Worm (Caenorhabditis elegans) whole organism, L3 larva: ENCODE data around the gene T06E6.1.

Source experiments
- R02D3.7 ChIP-seq: fragments of 150-350 bp; optimal IDR thresholded peaks from 2 replicates; lab custom pipeline; 2014; ENCODE audit warnings: missing biosample characterization, missing genetic modification characterization
- ZK546.5 ChIP-seq: sonication (generic microtip); optimal IDR thresholded peaks from 2 replicates; lab custom pipeline; 2017; ENCODE audit warnings: missing biosample characterization, missing genetic modification characterization
- ama-1 ChIP-seq: fragments of 150-350 bp; optimal IDR thresholded peaks from 2 replicates; lab custom pipeline; 2018
- ceh-16 ChIP-seq: sonication (generic microtip); optimal IDR thresholded peaks from 2 replicates; lab custom pipeline; 2017; ENCODE audit warnings: missing biosample characterization, missing genetic modification characterization
- ceh-28 ChIP-seq: fragments of 150-350 bp; optimal IDR thresholded peaks from 2 replicates; lab custom pipeline; 2014; ENCODE audit warnings: missing biosample characterization, missing genetic modification reagents, missing genetic modification characterization
- ceh-82 ChIP-seq: fragments of 150-350 bp; optimal IDR thresholded peaks from 2 replicates; lab custom pipeline; 2014; ENCODE audit warnings: missing biosample characterization, missing genetic modification characterization
- ceh-9 ChIP-seq: sonication (generic microtip); optimal IDR thresholded peaks from 2 replicates; lab custom pipeline; 2018; ENCODE audit warnings: missing biosample characterization, missing genetic modification characterization
- daf-12 ChIP-seq: fragments of 150-350 bp; optimal IDR thresholded peaks from 2 replicates; lab custom pipeline; 2014; ENCODE audit warnings: missing biosample characterization, missing genetic modification reagents, missing genetic modification characterization
- egl-5 ChIP-seq: fragments of 150-350 bp; optimal IDR thresholded peaks from 2 replicates; lab custom pipeline; 2017; ENCODE audit warnings: missing biosample characterization, missing genetic modification reagents, missing genetic modification characterization, inconsistent platforms
- elt-2 ChIP-seq: sonication (generic microtip); optimal IDR thresholded peaks from 2 replicates; lab custom pipeline; 2016; ENCODE audit warnings: missing genetic modification reagents, mild to moderate bottlenecking, missing genetic modification characterization, missing compliant biosample characterization
- elt-3 ChIP-seq, 3 experiments: fragments of 150-350 bp in 1 of 3; sonication (generic microtip) in 2 of 3; optimal IDR thresholded peaks; 2 replicates in 2 of 3; 4 replicates in 1 of 3; lab custom pipeline; 2014 to 2017; ENCODE audit warnings: missing biosample characterization in 3 of 3, missing genetic modification characterization in 3 of 3
- eor-1 ChIP-seq, 2 experiments: fragments of 150-350 bp; optimal IDR thresholded peaks; 2 replicates each; lab custom pipeline; 2014 to 2018; ENCODE audit warnings: missing biosample characterization in 2 of 2, missing genetic modification characterization in 2 of 2
- fkh-10 ChIP-seq: sonication (generic microtip); optimal IDR thresholded peaks from 2 replicates; lab custom pipeline; 2017; ENCODE audit warnings: missing biosample characterization, missing genetic modification reagents, missing genetic modification characterization
- fkh-2 ChIP-seq: fragments of 150-350 bp; optimal IDR thresholded peaks from 2 replicates; lab custom pipeline; 2014; ENCODE audit warnings: missing biosample characterization, missing genetic modification reagents, missing genetic modification characterization
- fos-1 ChIP-seq: fragments of 150-350 bp; optimal IDR thresholded peaks from 2 replicates; lab custom pipeline; 2014; ENCODE audit warnings: missing biosample characterization, missing genetic modification characterization
- jun-1 ChIP-seq: fragments of 150-350 bp; optimal IDR thresholded peaks from 2 replicates; lab custom pipeline; 2014; ENCODE audit warnings: missing biosample characterization, missing genetic modification reagents, missing genetic modification characterization
- lin-15B ChIP-seq: fragments of 150-350 bp; optimal IDR thresholded peaks from 2 replicates; lab custom pipeline; 2014; ENCODE audit warnings: missing biosample characterization, missing genetic modification characterization
- lin-39 ChIP-seq: fragments of 150-350 bp; optimal IDR thresholded peaks from 2 replicates; lab custom pipeline; 2018; ENCODE audit warnings: missing biosample characterization, missing genetic modification reagents, missing genetic modification characterization
- lsy-12 ChIP-seq: sonication (generic microtip); optimal IDR thresholded peaks from 2 replicates; lab custom pipeline; 2016; ENCODE audit warnings: mild to moderate bottlenecking, missing genetic modification characterization, missing compliant biosample characterization
- mdl-1 ChIP-seq: fragments of 150-350 bp; optimal IDR thresholded peaks from 2 replicates; lab custom pipeline; 2014; ENCODE audit warnings: missing biosample characterization, missing genetic modification characterization
- nfya-1 ChIP-seq: sonication (generic microtip); optimal IDR thresholded peaks from 2 replicates; lab custom pipeline; 2017; ENCODE audit warnings: missing genetic modification characterization, mild to moderate bottlenecking, missing compliant biosample characterization, antibody characterized with exemption, moderate library complexity; ENCODE audit not compliant: insufficient read depth
- nhr-11 ChIP-seq: fragments of 150-350 bp; optimal IDR thresholded peaks from 2 replicates; lab custom pipeline; 2014; ENCODE audit warnings: missing biosample characterization, missing genetic modification characterization
- nhr-12 ChIP-seq: fragments of 150-350 bp; optimal IDR thresholded peaks from 2 replicates; lab custom pipeline; 2014; ENCODE audit warnings: missing biosample characterization, missing genetic modification characterization
- nhr-23 ChIP-seq: fragments of 150-350 bp; optimal IDR thresholded peaks from 2 replicates; lab custom pipeline; 2014; ENCODE audit warnings: missing biosample characterization, missing genetic modification reagents, missing genetic modification characterization
- nhr-237 ChIP-seq: fragments of 150-350 bp; optimal IDR thresholded peaks from 2 replicates; lab custom pipeline; 2014; ENCODE audit warnings: missing biosample characterization, missing genetic modification characterization
- nhr-25 ChIP-seq: sonication (generic microtip); optimal IDR thresholded peaks from 2 replicates; lab custom pipeline; 2017; ENCODE audit warnings: missing biosample characterization, missing genetic modification characterization
- nhr-28 ChIP-seq: fragments of 150-350 bp; optimal IDR thresholded peaks from 2 replicates; lab custom pipeline; 2014; ENCODE audit warnings: missing biosample characterization, missing genetic modification characterization
- nhr-43 ChIP-seq: sonication (generic microtip); optimal IDR thresholded peaks from 2 replicates; lab custom pipeline; 2016; ENCODE audit warnings: mild to moderate bottlenecking, missing genetic modification characterization, missing compliant biosample characterization; ENCODE audit not compliant: poor library complexity, severe bottlenecking
- nhr-67 ChIP-seq: fragments of 150-350 bp; optimal IDR thresholded peaks from 2 replicates; lab custom pipeline; 2014; ENCODE audit warnings: missing biosample characterization, missing genetic modification characterization
- nhr-76 ChIP-seq: fragments of 150-350 bp; sonication (generic microtip); optimal IDR thresholded peaks from 5 replicates; lab custom pipeline; 2014; ENCODE audit warnings: missing biosample characterization, missing genetic modification characterization
- nhr-77 ChIP-seq: fragments of 150-350 bp; optimal IDR thresholded peaks from 2 replicates; lab custom pipeline; 2014; ENCODE audit warnings: missing biosample characterization, missing genetic modification characterization
- pha-4 ChIP-seq: fragments of 150-350 bp; optimal IDR thresholded peaks from 2 replicates; lab custom pipeline; 2014; ENCODE audit warnings: missing biosample characterization, missing genetic modification reagents, missing genetic modification characterization
- pqm-1 ChIP-seq: fragments of 150-350 bp; optimal IDR thresholded peaks from 2 replicates; lab custom pipeline; 2017; ENCODE audit warnings: missing biosample characterization, missing genetic modification characterization, inconsistent platforms
- sea-2 ChIP-seq: fragments of 150-350 bp; sonication (generic microtip); optimal IDR thresholded peaks from 4 replicates; lab custom pipeline; 2014; ENCODE audit warnings: missing biosample characterization, missing genetic modification reagents, missing genetic modification characterization
- skn-1 ChIP-seq: fragments of 150-350 bp; optimal IDR thresholded peaks from 2 replicates; lab custom pipeline; 2014; ENCODE audit warnings: missing biosample characterization, missing genetic modification characterization
- snpc-4 ChIP-seq: fragments of 150-350 bp; optimal IDR thresholded peaks from 2 replicates; lab custom pipeline; 2014; ENCODE audit warnings: missing biosample characterization, missing genetic modification characterization
- tbx-2 ChIP-seq: sonication (generic microtip); optimal IDR thresholded peaks from 2 replicates; lab custom pipeline; 2016; ENCODE audit warnings: mild to moderate bottlenecking, missing genetic modification characterization, missing compliant biosample characterization
- unc-39 ChIP-seq: sonication (generic microtip); optimal IDR thresholded peaks from 4 replicates; lab custom pipeline; 2017; ENCODE audit warnings: missing biosample characterization, missing genetic modification characterization
- unc-62 ChIP-seq: fragments of 150-350 bp; sonication (generic microtip); optimal IDR thresholded peaks from 4 replicates; lab custom pipeline; 2014; ENCODE audit warnings: missing biosample characterization, missing genetic modification reagents, missing genetic modification characterization
- zag-1 ChIP-seq: fragments of 150-350 bp; optimal IDR thresholded peaks from 2 replicates; lab custom pipeline; 2014; ENCODE audit warnings: missing biosample characterization, missing genetic modification characterization
- ztf-4 ChIP-seq: fragments of 150-350 bp; optimal IDR thresholded peaks from 2 replicates; lab custom pipeline; 2014; ENCODE audit warnings: missing biosample characterization, missing genetic modification characterization

T06E6.1 gene

ce11 chrV:15380857-15381256 lies 13.9 kb downstream of the T06E6.1 start, which contains the start of gene dhs-23:
TSS of gene dhs-23 (plus strand) at chrV:15381219.
- no peak for TF ChIP-seq unc-62 (GFP tag; lab: Kevin White, UChicago)
- TF ChIP-seq ama-1 (lab: Kevin White, UChicago): no peak
- TF ChIP-seq snpc-4 (tag; lab: Kevin White, UChicago): no peak
- no peak for TF ChIP-seq elt-3 (tag; optimal IDR thresholded peaks at IDR 0.05; lab: Kevin White, UChicago)
- no peak for TF ChIP-seq nhr-76 (tag; lab: Kevin White, UChicago)
- no peak for TF ChIP-seq nhr-25 (tag; lab: Kevin White, UChicago)
- no peak for TF ChIP-seq daf-12 (tag; lab: Kevin White, UChicago)
- no peak for TF ChIP-seq ztf-4 (tag; lab: Kevin White, UChicago)

DNA sequence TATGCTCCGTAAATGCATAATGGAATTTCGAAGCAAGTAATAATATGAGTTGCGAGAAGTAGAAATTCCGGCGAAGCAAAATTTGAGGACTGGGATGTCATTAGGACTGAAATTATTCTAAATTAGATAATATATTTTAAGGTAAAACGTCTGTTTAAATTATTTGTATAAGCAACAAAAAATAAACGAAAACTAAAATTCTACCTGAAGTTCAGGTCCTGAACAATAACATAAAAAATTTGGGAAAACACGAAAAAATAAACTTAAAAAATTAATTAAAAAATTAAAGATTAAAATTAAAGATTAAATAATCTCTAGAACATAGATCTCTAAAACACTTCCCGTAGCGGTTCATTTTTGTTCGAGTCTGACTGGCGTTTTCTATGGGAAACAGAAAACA lies 14.9 kb downstream of the T06E6.1 start, which contains the start of gene srh-251:
srh-251 (minus strand) TSS at position 101 of the 400 bp plus-strand sequence.
- TF ChIP-seq lsy-12 (tag; lab: Kevin White, UChicago) (no peak), sea-2 (no peak), R02D3.7 (tag; lab: Kevin White, UChicago) (no peak), fkh-10 (no peak), snpc-4 (tag; lab: Kevin White, UChicago) (no peak), skn-1 (no peak), ama-1 (lab: Kevin White, UChicago) (no peak), unc-39 (tag; lab: Kevin White, UChicago) (no peak), nhr-237 (tag; lab: Kevin White, UChicago) (no peak), elt-2 (tag; lab: Kevin White, UChicago) (no peak), fkh-2 (tag; lab: Kevin White, UChicago) (no peak), fos-1 (tag; lab: Kevin White, UChicago) (no peak), nhr-43 (no peak), ZK546.5 (tag; lab: Kevin White, UChicago) (no peak), pqm-1 (tag; lab: Kevin White, UChicago) (no peak), ceh-16 (tag; lab: Kevin White, UChicago) (no peak), mdl-1 (tag; lab: Kevin White, UChicago) (no peak), nfya-1 (tag; lab: Kevin White, UChicago) (no peak), ceh-9 (tag; lab: Kevin White, UChicago) (no peak)
- TF ChIP-seq, all 47 proteins: peak for 0

DNA sequence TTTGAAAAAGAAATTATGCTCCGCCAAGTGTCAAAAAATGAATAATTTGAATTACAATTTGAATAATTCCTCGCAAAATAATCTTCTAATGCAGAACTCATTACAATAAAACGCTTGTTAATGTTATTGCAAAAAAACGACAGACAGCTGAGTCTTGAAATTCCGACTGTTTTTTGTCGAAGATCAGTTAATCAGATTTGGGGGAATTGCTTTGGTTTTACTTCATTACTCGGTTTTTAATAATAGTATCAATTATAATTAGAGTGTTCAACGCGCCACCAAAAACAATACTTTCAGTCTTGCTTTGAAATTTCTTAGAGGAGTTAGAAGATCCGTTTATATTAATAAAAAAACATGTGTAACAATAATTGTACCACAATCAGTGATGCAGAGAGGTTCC lies 16.9 kb downstream of the T06E6.1 start, which contains the start of gene srh-122:
srh-122 (minus strand) TSS at position 101 of the 400 bp plus-strand sequence.
- TF ChIP-seq pqm-1 (tag; lab: Kevin White, UChicago) (no peak), pha-4 (tag; lab: Kevin White, UChicago) (no peak), snpc-4 (tag; lab: Kevin White, UChicago) (no peak), eor-1 (tag; optimal IDR thresholded peaks at IDR 0.05; lab: Kevin White, UChicago) (no peak), elt-2 (tag; lab: Kevin White, UChicago) (no peak), ceh-82 (tag; lab: Kevin White, UChicago) (no peak), nhr-76 (tag; lab: Kevin White, UChicago) (no peak), ama-1 (lab: Kevin White, UChicago) (no peak), tbx-2 (tag; lab: Kevin White, UChicago) (no peak), jun-1 (tag; lab: Kevin White, UChicago) (no peak), nhr-12 (tag; lab: Kevin White, UChicago) (no peak), egl-5 (tag; lab: Kevin White, UChicago) (no peak), mdl-1 (tag; lab: Kevin White, UChicago) (no peak), nhr-11 (no peak), unc-62 (GFP tag; lab: Kevin White, UChicago) (no peak), skn-1 (no peak)

- TF ChIP-seq nhr-12 (tag; lab: Kevin White, UChicago) (no peak), nhr-77 (tag; lab: Kevin White, UChicago) (no peak), nhr-25 (tag; lab: Kevin White, UChicago) (no peak), nhr-28 (tag; lab: Kevin White, UChicago) (no peak), ceh-16 (tag; lab: Kevin White, UChicago) (no peak), ztf-4 (tag; lab: Kevin White, UChicago) (no peak), nhr-67 (tag; lab: Kevin White, UChicago) (no peak), lin-39 (tag; lab: Kevin White, UChicago) (no peak), skn-1 (no peak), fkh-2 (tag; lab: Kevin White, UChicago) (no peak), nhr-23 (tag; lab: Kevin White, UChicago) (no peak), ceh-28 (tag; lab: Kevin White, UChicago) (no peak), mdl-1 (tag; lab: Kevin White, UChicago) (no peak), lin-15B (tag; lab: Kevin White, UChicago) (no peak), R02D3.7 (tag; lab: Kevin White, UChicago) (no peak), zag-1 (tag; lab: Kevin White, UChicago) (no peak)
These were observed 18.5 kb downstream of the T06E6.1 start, which contains the start of gene srh-52 for ce11 chrV:15376223-15376622. TSS of gene srh-52 (minus strand) at chrV:15376323.
